Worm (Caenorhabditis elegans): ENCODE measurements around the gene C15H9.4.

The C15H9.4 gene

DNA sequence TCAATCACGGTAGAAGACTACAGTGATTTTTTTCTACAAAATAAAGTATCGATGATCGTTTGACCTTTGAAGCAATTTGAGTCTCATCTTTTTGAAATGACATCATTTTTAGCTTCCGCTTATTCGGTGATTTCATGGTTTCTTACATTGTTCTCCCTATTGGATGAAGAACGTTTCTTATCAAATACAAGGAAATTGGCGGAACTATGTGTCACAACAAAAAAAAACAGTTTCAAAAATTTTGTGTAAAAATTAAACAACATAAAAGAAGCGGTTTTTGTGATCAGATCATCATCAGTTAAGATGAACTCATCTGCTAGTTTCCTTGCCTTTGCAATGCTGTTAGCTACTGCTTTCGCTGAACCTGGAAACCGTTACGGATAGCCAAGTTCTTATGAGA is 9.8 kb upstream of the C15H9.4 start, which contains the start of gene C45B2.8:
TSS of gene C45B2.8 (plus strand) at position 301 of the 400 bp plus-strand sequence.
- TF ChIP-seq mml-1 (tag; optimal IDR thresholded peaks at IDR 0.05) (no peak), ceh-82 (tag; optimal IDR thresholded peaks at IDR 0.05) (no peak), unc-62 (GFP tag; optimal IDR thresholded peaks at IDR 0.05) (no peak), tbx-2 (tag; optimal IDR thresholded peaks at IDR 0.05) (no peak), fkh-10 (GFP tag; optimal IDR thresholded peaks at IDR 0.05) (no peak), pha-4 (tag; optimal IDR thresholded peaks at IDR 0.05) (no peak), ZK546.5 (tag; optimal IDR thresholded peaks at IDR 0.05) (no peak), nhr-25 (tag; optimal IDR thresholded peaks at IDR 0.05) (no peak), hmg-11 (tag; optimal IDR thresholded peaks at IDR 0.05) (no peak), R02D3.7 (tag; optimal IDR thresholded peaks at IDR 0.05) (no peak), nhr-237 (tag; optimal IDR thresholded peaks at IDR 0.05) (no peak), ama-1 (optimal IDR thresholded peaks at IDR 0.05) (no peak), pqm-1 (tag; optimal IDR thresholded peaks at IDR 0.05) (no peak), zag-1 (tag; optimal IDR thresholded peaks at IDR 0.05) (no peak), nhr-12 (tag; optimal IDR thresholded peaks at IDR 0.05) (no peak), elt-1 (tag; optimal IDR thresholded peaks at IDR 0.05) (no peak), ztf-4 (tag; optimal IDR thresholded peaks at IDR 0.05) (no peak), snpc-4 (tag; optimal IDR thresholded peaks at IDR 0.05) (no peak), fkh-2 (tag; optimal IDR thresholded peaks at IDR 0.05) (no peak), elt-2 (tag; optimal IDR thresholded peaks at IDR 0.05) (no peak)

DNA sequence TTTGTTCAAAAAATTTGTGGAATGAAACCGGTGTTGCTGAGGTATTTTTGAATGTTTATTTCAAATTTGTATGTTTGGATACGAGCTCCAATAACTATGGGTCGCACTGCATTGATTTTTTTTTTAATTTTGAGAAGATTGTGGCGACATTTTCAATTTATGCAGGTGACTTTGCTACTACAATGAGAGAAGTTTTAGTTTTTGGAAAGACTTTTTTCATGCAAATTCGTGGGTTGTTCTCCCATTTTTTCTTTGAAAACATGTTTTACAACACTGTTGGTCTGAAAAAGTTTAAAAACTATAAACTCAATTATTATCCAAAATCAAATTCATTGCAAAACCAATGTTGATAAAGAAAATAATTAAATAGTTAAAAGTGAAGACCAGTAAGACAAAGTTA is 8.7 kb upstream of the C15H9.4 start:
- TF ChIP-seq fos-1 (tag; optimal IDR thresholded peaks at IDR 0.05), result peak; percentile 78
- peak; percentile 63 for TF ChIP-seq ceh-28 (tag; optimal IDR thresholded peaks at IDR 0.05)
- no peak for TF ChIP-seq ceh-9 (tag; optimal IDR thresholded peaks at IDR 0.05)
- TF ChIP-seq nhr-12 (tag; optimal IDR thresholded peaks at IDR 0.05), result no peak
- TF ChIP-seq pqm-1 (tag; optimal IDR thresholded peaks at IDR 0.05), result peak; percentile 29
- TF ChIP-seq nhr-23 (tag; optimal IDR thresholded peaks at IDR 0.05), result peak; percentile 41
- peak; percentile 68 for TF ChIP-seq nhr-43 (tag; optimal IDR thresholded peaks at IDR 0.05; ENCODE audit: poor library complexity, severe bottlenecking)
- TF ChIP-seq fkh-10 (GFP tag; optimal IDR thresholded peaks at IDR 0.05), result no peak
- TF ChIP-seq lsy-12 (tag; optimal IDR thresholded peaks at IDR 0.05), result peak; percentile 62
- TF ChIP-seq elt-2 (tag; optimal IDR thresholded peaks at IDR 0.05), result peak; percentile 33
- peak; percentile 13 for TF ChIP-seq skn-1 (tag; optimal IDR thresholded peaks at IDR 0.05)
- TF ChIP-seq aly-2 (tag; optimal IDR thresholded peaks at IDR 0.05), result peak; percentile 58
- peak; percentile 36 for TF ChIP-seq nhr-77 (tag; optimal IDR thresholded peaks at IDR 0.05)

- peak; percentile 56 for TF ChIP-seq pha-4 (tag; optimal IDR thresholded peaks at IDR 0.05)
- no peak for TF ChIP-seq sea-2 (GFP tag; optimal IDR thresholded peaks at IDR 0.05)
- TF ChIP-seq nhr-67 (tag; optimal IDR thresholded peaks at IDR 0.05), result no peak
- no peak for TF ChIP-seq hmg-11 (tag; optimal IDR thresholded peaks at IDR 0.05)
These were observed 6.7 kb upstream of the C15H9.4 start for ce11 chrX:6090779-6091178.

ce11 chrX:6091967-6092366 is 5.5 kb upstream of the C15H9.4 start, which contains the start of gene hsp-3:
TSS of gene hsp-3 (minus strand) at chrX:6092124.
- TF ChIP-seq nhr-11 (tag; optimal IDR thresholded peaks at IDR 0.05) (peak; percentile 88), ceh-82 (tag; optimal IDR thresholded peaks at IDR 0.05) (peak; percentile 81), fkh-2 (tag; optimal IDR thresholded peaks at IDR 0.05) (no peak), R02D3.7 (tag; optimal IDR thresholded peaks at IDR 0.05) (peak; percentile 80), unc-39 (tag; optimal IDR thresholded peaks at IDR 0.05) (no peak), egl-5 (tag; optimal IDR thresholded peaks at IDR 0.05) (peak; percentile 77), nfya-1 (tag; optimal IDR thresholded peaks at IDR 0.05; ENCODE audit: insufficient read depth) (peak; percentile 100), zag-1 (tag; optimal IDR thresholded peaks at IDR 0.05) (no peak), daf-12 (tag; optimal IDR thresholded peaks at IDR 0.05) (no peak), nhr-77 (tag; optimal IDR thresholded peaks at IDR 0.05) (peak; percentile 59), lsy-12 (tag; optimal IDR thresholded peaks at IDR 0.05) (peak; percentile 99), ceh-28 (tag; optimal IDR thresholded peaks at IDR 0.05) (peak; percentile 89), egl-27 (tag; optimal IDR thresholded peaks at IDR 0.05) (peak; percentile 52), nhr-237 (tag; optimal IDR thresholded peaks at IDR 0.05) (no peak), aly-2 (tag; optimal IDR thresholded peaks at IDR 0.05) (no peak), ama-1 (optimal IDR thresholded peaks at IDR 0.05) (peak; percentile 78), nhr-67 (tag; optimal IDR thresholded peaks at IDR 0.05) (no peak), pqm-1 (tag; optimal IDR thresholded peaks at IDR 0.05) (peak; percentile 89), sea-2 (GFP tag; optimal IDR thresholded peaks at IDR 0.05) (peak; percentile 37), ztf-11 (tag; optimal IDR thresholded peaks at IDR 0.05) (peak; percentile 47), fos-1 (tag; optimal IDR thresholded peaks at IDR 0.05) (peak; percentile 40), elt-2 (tag; optimal IDR thresholded peaks at IDR 0.05) (peak; percentile 97), nhr-28 (tag; optimal IDR thresholded peaks at IDR 0.05) (no peak), ceh-9 (tag; optimal IDR thresholded peaks at IDR 0.05) (no peak), ceh-16 (tag; optimal IDR thresholded peaks at IDR 0.05) (no peak), nhr-23 (tag; optimal IDR thresholded peaks at IDR 0.05) (peak; percentile 96), ZK546.5 (tag; optimal IDR thresholded peaks at IDR 0.05) (no peak), jun-1 (tag; optimal IDR thresholded peaks at IDR 0.05) (peak; percentile 97), mdl-1 (tag; optimal IDR thresholded peaks at IDR 0.05) (peak; percentile 66), ztf-4 (tag; optimal IDR thresholded peaks at IDR 0.05) (peak; percentile 75), nhr-12 (tag; optimal IDR thresholded peaks at IDR 0.05) (no peak), snpc-4 (tag; optimal IDR thresholded peaks at IDR 0.05) (peak; percentile 59), elt-1 (tag; optimal IDR thresholded peaks at IDR 0.05) (peak; percentile 57), lin-15B (tag; optimal IDR thresholded peaks at IDR 0.05) (peak; percentile 95), hmg-11 (tag; optimal IDR thresholded peaks at IDR 0.05) (peak; percentile 94), nhr-25 (tag; optimal IDR thresholded peaks at IDR 0.05) (peak; percentile 99), pha-4 (tag; optimal IDR thresholded peaks at IDR 0.05) (peak; percentile 95), lin-39 (tag; optimal IDR thresholded peaks at IDR 0.05) (peak; percentile 98), skn-1 (tag; optimal IDR thresholded peaks at IDR 0.05) (peak; percentile 95)
